Fruit fly (Drosophila melanogaster) whole organism, wandering third instar larva: ENCODE data around the gene bun.
A peak's percentile ranks its signal among the peaks of the same experiment; 100 is the strongest.

ENCODE experiments used
- GATAd ChIP-seq: sonication (Bioruptor generic); optimal IDR thresholded peaks from 2 replicates; lab custom pipeline; 2016; ENCODE audit warnings: missing biosample characterization, missing genetic modification characterization
- N ChIP-seq: fragments of >200 bp; optimal IDR thresholded peaks from 2 replicates; lab custom pipeline; 2018; ENCODE audit warnings: missing biosample characterization, missing external identifiers, missing genetic modification characterization
- Vsx2 ChIP-seq: fragments of 200-300, 225-300 bp; sonication (Bioruptor generic); optimal IDR thresholded peaks from 2 replicates; lab custom pipeline; 2018; ENCODE audit warnings: missing biosample characterization, missing genetic modification characterization; ENCODE audit not compliant: partially characterized antibody
- ey ChIP-seq: fragments of 200-800 bp; sonication (Bioruptor generic); optimal IDR thresholded peaks from 2 replicates; lab custom pipeline; 2016; ENCODE audit warnings: missing biosample characterization, missing genetic modification characterization
- foxo ChIP-seq, 2 experiments: fragments of 200-800 bp; sonication (Bioruptor generic); optimal IDR thresholded peaks; 2 replicates in 1 of 2; 3 replicates in 1 of 2; lab custom pipeline; 2016 to 2017; ENCODE audit warnings: missing biosample characterization in 2 of 2, missing genetic modification characterization in 2 of 2
- fru ChIP-seq: fragments of 200-800 bp; sonication (Bioruptor generic); optimal IDR thresholded peaks from 3 replicates; lab custom pipeline; 2016; ENCODE audit warnings: missing biosample characterization, mild to moderate bottlenecking, missing genetic modification characterization
- lola ChIP-seq: fragments of >200 bp; optimal IDR thresholded peaks from 2 replicates; lab custom pipeline; 2017; ENCODE audit warnings: missing biosample characterization, missing genetic modification characterization
- pan ChIP-seq: fragments of >200 bp; optimal IDR thresholded peaks from 2 replicates; lab custom pipeline; 2017
- psq ChIP-seq: fragments of 200-800 bp; sonication (Bioruptor generic); optimal IDR thresholded peaks from 3 replicates; lab custom pipeline; 2017; ENCODE audit warnings: missing biosample characterization, mild to moderate bottlenecking, missing genetic modification characterization, moderate library complexity
- rgr ChIP-seq: fragments of 200-800 bp; sonication (Bioruptor generic); optimal IDR thresholded peaks from 3 replicates; lab custom pipeline; 2016; ENCODE audit warnings: missing biosample characterization, mild to moderate bottlenecking, missing genetic modification characterization
- tai ChIP-seq: sonication (Bioruptor generic); optimal IDR thresholded peaks from 2 replicates; lab custom pipeline; 2016; ENCODE audit warnings: missing biosample characterization, missing genetic modification characterization

DNA sequence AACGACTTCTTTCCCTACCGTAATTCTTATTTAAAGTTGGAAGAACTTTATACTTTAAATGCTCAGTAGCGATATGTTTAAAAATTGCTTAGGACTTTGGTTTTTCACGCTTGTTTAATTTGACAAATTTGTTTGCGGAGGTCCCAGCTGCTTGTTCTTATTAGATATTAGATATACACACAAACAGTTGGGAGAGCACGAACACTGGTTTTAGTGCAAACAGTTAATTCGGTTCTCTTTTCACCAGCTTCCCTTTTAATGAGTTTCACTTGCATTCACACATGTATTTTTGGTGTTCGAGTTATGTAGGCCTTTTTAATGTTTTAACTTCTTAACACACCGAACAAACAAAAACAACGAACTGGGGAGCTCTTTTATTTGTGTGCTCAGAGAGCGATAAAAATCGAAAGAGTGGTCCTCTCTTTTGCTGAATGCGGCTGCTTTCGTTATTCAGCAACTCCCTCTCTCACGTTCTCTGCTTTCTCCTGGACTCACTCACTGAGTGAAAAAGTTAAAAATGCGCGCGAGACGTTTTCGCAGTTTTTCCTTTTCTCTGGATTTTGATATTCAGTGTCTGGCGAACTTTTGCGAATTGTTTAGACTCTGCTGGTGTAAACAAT is 63.6 kb downstream of the bun start:
- no peak for TF ChIP-seq tai (GFP tag; lab: Kevin White, UChicago)
- TF ChIP-seq N, result no peak
- TF ChIP-seq foxo (GFP tag; optimal IDR thresholded peaks at IDR 0.05; lab: Kevin White, UChicago), result no peak
- TF ChIP-seq ey (GFP tag; lab: Kevin White, UChicago), result no peak
- TF ChIP-seq Vsx2 (GFP tag; lab: Kevin White, UChicago), result peak; percentile 69
- no peak for TF ChIP-seq psq (GFP tag; lab: Kevin White, UChicago)
- no peak for TF ChIP-seq rgr (GFP tag; lab: Kevin White, UChicago)
- no peak for TF ChIP-seq fru (GFP tag; lab: Kevin White, UChicago)
- TF ChIP-seq pan (lab: Kevin White, UChicago), result no peak
- no peak for TF ChIP-seq lola
- no peak for TF ChIP-seq GATAd (GFP tag; lab: Kevin White, UChicago)
